Worm (Caenorhabditis elegans) whole organism, L1 larva: ENCODE measurements around the gene F32A5.4.

Experiments
- C04F5.9 ChIP-seq: sonication (generic microtip); optimal IDR thresholded peaks from 2 replicates; lab custom pipeline; 2016; ENCODE audit warnings: missing genetic modification characterization, missing compliant biosample characterization
- C16A3.4 ChIP-seq: fragments of 150-350 bp; optimal IDR thresholded peaks from 2 replicates; lab custom pipeline; 2014; ENCODE audit warnings: missing biosample characterization, missing genetic modification characterization
- C34B4.2 ChIP-seq: sonication (generic microtip); optimal IDR thresholded peaks from 2 replicates; lab custom pipeline; 2017; ENCODE audit warnings: mild to moderate bottlenecking, missing genetic modification characterization, missing compliant biosample characterization
- F16B12.6 ChIP-seq: fragments of 150-350 bp; optimal IDR thresholded peaks from 2 replicates; lab custom pipeline; 2014; ENCODE audit warnings: missing biosample characterization, missing genetic modification characterization
- aha-1 ChIP-seq: fragments of 150-350 bp; optimal IDR thresholded peaks from 2 replicates; lab custom pipeline; 2014; ENCODE audit warnings: missing biosample characterization, missing genetic modification characterization
- aly-2 ChIP-seq: fragments of 150-350 bp; optimal IDR thresholded peaks from 2 replicates; lab custom pipeline; 2014; ENCODE audit warnings: missing biosample characterization, missing genetic modification characterization
- ama-1 ChIP-seq: fragments of 150-350 bp; optimal IDR thresholded peaks from 2 replicates; lab custom pipeline; 2014
- blmp-1 ChIP-seq: fragments of 150-350 bp; optimal IDR thresholded peaks from 2 replicates; lab custom pipeline; 2014; ENCODE audit warnings: missing biosample characterization, missing genetic modification characterization
- ceh-8 ChIP-seq: fragments of 200-800 bp; sonication (Bioruptor generic); optimal IDR thresholded peaks from 2 replicates; lab custom pipeline; 2018; ENCODE audit warnings: mild to moderate bottlenecking, missing genetic modification characterization, moderate library complexity, missing compliant biosample characterization
- ceh-82 ChIP-seq, 3 experiments: fragments of 150-350 bp in 1 of 3; sonication (generic microtip) in 2 of 3; optimal IDR thresholded peaks; 2 replicates each; lab custom pipeline; 2014 to 2017; ENCODE audit warnings: missing biosample characterization in 3 of 3, missing genetic modification characterization in 3 of 3
- ceh-88 ChIP-seq: fragments of 200-800 bp; sonication (Bioruptor generic); IDR thresholded peaks from 2 replicates; pipeline ENCODE4 v1.3.6; 2022; ENCODE audit warnings: missing genetic modification characterization, missing compliant biosample characterization
- dpl-1 ChIP-seq, 3 experiments: fragments of 150-350 bp in 2 of 3; sonication (generic microtip) in 1 of 3; optimal IDR thresholded peaks; 2 replicates each; lab custom pipeline; 2014 to 2017; ENCODE audit warnings: missing biosample characterization in 3 of 3, missing genetic modification characterization in 3 of 3, missing genetic modification reagents in 3 of 3
- dsc-1 ChIP-seq: sonication (generic microtip); optimal IDR thresholded peaks from 2 replicates; lab custom pipeline; 2016; ENCODE audit warnings: mild to moderate bottlenecking, missing genetic modification characterization, missing compliant biosample characterization
- efl-1 ChIP-seq, 4 experiments: fragments of 150-350 bp; optimal IDR thresholded peaks in 3 of 4; peaks in 1 of 4; 1 replicate in 1 of 4; 2 replicates in 3 of 4; lab custom pipeline; 2014; ENCODE audit warnings: missing biosample characterization in 2 of 4, missing genetic modification characterization in 2 of 4, missing genetic modification reagents in 2 of 4
- efl-3 ChIP-seq: fragments of 200-800 bp; sonication (Bioruptor generic); optimal IDR thresholded peaks from 2 replicates; lab custom pipeline; 2018; ENCODE audit warnings: mild to moderate bottlenecking, missing genetic modification characterization, missing compliant biosample characterization
- egl-13 ChIP-seq: sonication (generic microtip); optimal IDR thresholded peaks from 2 replicates; lab custom pipeline; 2016; ENCODE audit warnings: missing genotype, missing genetic modification reagents, missing genetic modification characterization, missing compliant biosample characterization
- elt-2 ChIP-seq: sonication (generic microtip); optimal IDR thresholded peaks from 2 replicates; lab custom pipeline; 2016; ENCODE audit warnings: missing genetic modification characterization, mild to moderate bottlenecking, inconsistent platforms, missing compliant biosample characterization, missing genetic modification reagents
- elt-3 ChIP-seq, 6 experiments: fragments of 150-350 bp in 1 of 6; sonication (generic microtip); optimal IDR thresholded peaks; 2 replicates each; lab custom pipeline; 2017 to 2018; ENCODE audit warnings: missing biosample characterization in 6 of 6, missing genetic modification characterization in 6 of 6, inconsistent platforms in 1 of 6
- ets-5 ChIP-seq: fragments of 200-800 bp; sonication (Bioruptor generic); IDR thresholded peaks from 2 replicates; pipeline ENCODE4 v1.3.6; 2022; ENCODE audit warnings: missing genetic modification characterization, missing compliant biosample characterization
- fkh-10 ChIP-seq: sonication (generic microtip); optimal IDR thresholded peaks from 2 replicates; lab custom pipeline; 2017; ENCODE audit warnings: missing biosample characterization, missing genetic modification reagents, missing genetic modification characterization
- fos-1 ChIP-seq: fragments of 150-350 bp; optimal IDR thresholded peaks from 2 replicates; lab custom pipeline; 2014; ENCODE audit warnings: missing biosample characterization, missing genetic modification characterization
- hlh-17 ChIP-seq: fragments of 200-800 bp; sonication (Bioruptor generic); optimal IDR thresholded peaks from 2 replicates; lab custom pipeline; 2018; ENCODE audit warnings: missing genetic modification characterization, mild to moderate bottlenecking, missing compliant biosample characterization, moderate library complexity, borderline replicate concordance
- irx-1 ChIP-seq: sonication (generic microtip); optimal IDR thresholded peaks from 2 replicates; lab custom pipeline; 2016; ENCODE audit warnings: missing genetic modification characterization, missing compliant biosample characterization
- isw-1 ChIP-seq: fragments of 200-800 bp; sonication (Bioruptor generic); IDR thresholded peaks from 2 replicates; pipeline ENCODE4 v1.3.6; 2022; ENCODE audit warnings: missing genetic modification characterization, missing compliant biosample characterization
- lin-14 ChIP-seq: fragments of 200-800 bp; sonication (Bioruptor generic); optimal IDR thresholded peaks from 2 replicates; lab custom pipeline; 2018; ENCODE audit warnings: mild to moderate bottlenecking, missing genetic modification characterization, moderate library complexity, missing compliant biosample characterization
- lir-3 ChIP-seq: sonication (generic microtip); optimal IDR thresholded peaks from 2 replicates; lab custom pipeline; 2016; ENCODE audit warnings: mild to moderate bottlenecking, missing genetic modification characterization, moderate library complexity, missing compliant biosample characterization; ENCODE audit not compliant: poor library complexity
- mab-9 ChIP-seq: fragments of 200-800 bp; sonication (Bioruptor generic); IDR thresholded peaks from 2 replicates; pipeline ENCODE4 v1.3.6; 2022; ENCODE audit warnings: missing genetic modification reagents, missing genetic modification characterization, missing compliant biosample characterization
- mep-1 ChIP-seq: fragments of 150-350 bp; optimal IDR thresholded peaks from 2 replicates; lab custom pipeline; 2014; ENCODE audit warnings: missing biosample characterization, missing genetic modification characterization
- nhr-11 ChIP-seq: fragments of 150-350 bp; optimal IDR thresholded peaks from 2 replicates; lab custom pipeline; 2014; ENCODE audit warnings: missing biosample characterization, missing genetic modification characterization
- nhr-12 ChIP-seq: sonication (generic microtip); optimal IDR thresholded peaks from 2 replicates; lab custom pipeline; 2017; ENCODE audit warnings: missing biosample characterization, missing genetic modification characterization
- nhr-19 ChIP-seq: fragments of 200-800 bp; sonication (Bioruptor generic); conservative IDR thresholded peaks from 2 replicates; pipeline ENCODE4 v1.3.6; 2022; ENCODE audit warnings: missing genetic modification characterization, missing compliant biosample characterization
- nhr-20 ChIP-seq: sonication (generic microtip); optimal IDR thresholded peaks from 2 replicates; lab custom pipeline; 2016; ENCODE audit warnings: mild to moderate bottlenecking, missing genetic modification characterization, missing compliant biosample characterization
- nhr-237 ChIP-seq: fragments of 150-350 bp; optimal IDR thresholded peaks from 2 replicates; lab custom pipeline; 2014; ENCODE audit warnings: missing biosample characterization, missing genetic modification characterization
- nhr-47 ChIP-seq: sonication (generic microtip); optimal IDR thresholded peaks from 2 replicates; lab custom pipeline; 2016; ENCODE audit warnings: mild to moderate bottlenecking, missing genetic modification characterization, moderate library complexity, missing compliant biosample characterization
- nhr-71 ChIP-seq: sonication (generic microtip); optimal IDR thresholded peaks from 2 replicates; lab custom pipeline; 2016; ENCODE audit warnings: mild to moderate bottlenecking, missing genetic modification characterization, moderate library complexity, missing compliant biosample characterization
- nhr-76 ChIP-seq: sonication (generic microtip); optimal IDR thresholded peaks from 2 replicates; lab custom pipeline; 2017; ENCODE audit warnings: missing biosample characterization, missing genetic modification characterization
- nhr-77 ChIP-seq: fragments of 150-350 bp; optimal IDR thresholded peaks from 2 replicates; lab custom pipeline; 2014; ENCODE audit warnings: missing biosample characterization, missing genetic modification characterization
- nhr-85 ChIP-seq: sonication (generic microtip); peaks from one replicate; lab custom pipeline; 2016; ENCODE audit warnings: missing genetic modification characterization, inconsistent platforms, missing compliant biosample characterization
- pag-3 ChIP-seq: sonication (generic microtip); optimal IDR thresholded peaks from 2 replicates; lab custom pipeline; 2017; ENCODE audit warnings: missing genetic modification characterization, mild to moderate bottlenecking, missing compliant biosample characterization, antibody characterized with exemption, borderline replicate concordance; ENCODE audit not compliant: insufficient read depth
- pax-3 ChIP-seq: fragments of 200-800 bp; sonication (Bioruptor generic); optimal IDR thresholded peaks from 2 replicates; lab custom pipeline; 2018; ENCODE audit warnings: mild to moderate bottlenecking, missing genetic modification characterization, moderate library complexity, missing compliant biosample characterization
- rnt-1 ChIP-seq: sonication (generic microtip); optimal IDR thresholded peaks from 2 replicates; lab custom pipeline; 2016; ENCODE audit warnings: mild to moderate bottlenecking, missing genetic modification characterization, moderate library complexity, missing compliant biosample characterization
- snu-23 ChIP-seq: sonication (generic microtip); optimal IDR thresholded peaks from 2 replicates; lab custom pipeline; 2016; ENCODE audit warnings: missing genetic modification characterization, missing compliant biosample characterization
- sox-4 ChIP-seq: sonication (generic microtip); optimal IDR thresholded peaks from 2 replicates; lab custom pipeline; 2016; ENCODE audit warnings: missing genetic modification characterization, missing compliant biosample characterization
- sup-37 ChIP-seq: fragments of 200-800 bp; sonication (Bioruptor generic); optimal IDR thresholded peaks from 2 replicates; lab custom pipeline; 2018; ENCODE audit warnings: mild to moderate bottlenecking, missing genetic modification characterization, missing compliant biosample characterization
- swsn-7 ChIP-seq: sonication (generic microtip); optimal IDR thresholded peaks from 2 replicates; lab custom pipeline; 2016; ENCODE audit warnings: missing genetic modification characterization, missing compliant biosample characterization
- tbx-2 ChIP-seq: sonication (generic microtip); optimal IDR thresholded peaks from 2 replicates; lab custom pipeline; 2016; ENCODE audit warnings: missing genetic modification characterization, missing compliant biosample characterization
- tlp-1 ChIP-seq: fragments of 150-350 bp; optimal IDR thresholded peaks from 2 replicates; lab custom pipeline; 2014; ENCODE audit warnings: missing biosample characterization, missing genetic modification characterization
- unc-130 ChIP-seq: fragments of 150-350 bp; optimal IDR thresholded peaks from 2 replicates; lab custom pipeline; 2017; ENCODE audit warnings: missing biosample characterization, missing genetic modification characterization, inconsistent platforms
- unc-62 ChIP-seq: fragments of 150-350 bp; optimal IDR thresholded peaks from 2 replicates; lab custom pipeline; 2014; ENCODE audit warnings: missing biosample characterization, missing genetic modification reagents, missing genetic modification characterization
- unc-86 ChIP-seq: sonication (generic microtip); optimal IDR thresholded peaks from 2 replicates; lab custom pipeline; 2016; ENCODE audit warnings: missing genetic modification characterization, missing compliant biosample characterization
- zip-4 ChIP-seq: fragments of 200-800 bp; sonication (Bioruptor generic); optimal IDR thresholded peaks from 2 replicates; lab custom pipeline; 2018; ENCODE audit warnings: mild to moderate bottlenecking, missing genetic modification characterization, moderate library complexity, missing compliant biosample characterization
- ztf-11 ChIP-seq, 2 experiments: sonication (generic microtip); optimal IDR thresholded peaks; 2 replicates each; lab custom pipeline; 2016 to 2017; ENCODE audit warnings: missing genetic modification characterization in 2 of 2, missing biosample characterization in 1 of 2, missing compliant biosample characterization in 1 of 2
- ztf-4 ChIP-seq: fragments of 150-350 bp; optimal IDR thresholded peaks from 2 replicates; lab custom pipeline; 2014; ENCODE audit warnings: missing biosample characterization, missing genetic modification characterization

F32A5.4 gene

DNA sequence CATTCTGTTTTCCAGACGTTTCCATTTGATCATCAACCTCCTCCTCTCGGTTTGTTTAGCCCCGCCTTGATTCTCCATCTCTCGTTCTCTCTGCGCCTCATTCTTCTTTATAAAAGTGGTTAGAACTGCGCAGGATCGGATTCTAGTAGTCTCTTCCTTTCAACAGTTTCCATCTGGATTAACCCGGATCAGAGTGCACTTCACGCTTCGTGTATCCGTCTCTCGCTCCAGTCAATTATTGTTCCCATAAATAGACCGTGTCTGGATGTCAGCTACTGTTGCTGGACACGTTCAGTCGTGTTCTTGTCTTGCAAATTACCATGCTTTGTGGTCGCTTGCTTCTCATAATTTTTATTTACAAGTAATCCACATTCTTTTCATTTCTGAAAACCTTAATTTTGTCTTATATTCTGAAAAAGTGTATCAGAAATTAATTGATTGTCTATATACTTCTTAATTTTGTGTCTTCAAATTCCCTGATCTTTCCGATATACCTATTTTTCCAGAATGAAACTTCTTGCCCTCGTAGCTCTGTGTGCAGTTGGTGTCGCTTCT lies at the start of gene F32A5.4:
Gene F32A5.4, plus strand, starts transcription at position 505 of the 555 bp plus-strand sequence.
- TF ChIP-seq ceh-8 (GFP tag; lab: Kevin White, UChicago) (no peak), efl-3 (GFP tag; lab: Kevin White, UChicago) (no peak), nhr-20 (tag; lab: Kevin White, UChicago) (peak; percentile 17), C04F5.9 (tag; lab: Kevin White, UChicago) (no peak), mep-1 (tag; lab: Kevin White, UChicago) (peak; percentile 4), ceh-82 (tag; optimal IDR thresholded peaks at IDR 0.05; lab: Kevin White, UChicago) (no peak), isw-1 (GFP tag; lab: Robert Waterston, UW) (no peak), lir-3 (tag; lab: Kevin White, UChicago) (no peak), nhr-71 (tag; lab: Kevin White, UChicago) (peak; percentile 4), nhr-77 (tag; lab: Kevin White, UChicago) (no peak), dsc-1 (tag; lab: Kevin White, UChicago) (no peak), lin-14 (GFP tag; lab: Kevin White, UChicago) (peak; percentile 22), tbx-2 (tag; lab: Kevin White, UChicago) (no peak), nhr-11 (tag; lab: Kevin White, UChicago) (no peak), nhr-47 (tag; lab: Kevin White, UChicago) (no peak), hlh-17 (GFP tag; lab: Kevin White, UChicago) (no peak), egl-13 (tag; lab: Kevin White, UChicago) (no peak), tlp-1 (tag; lab: Kevin White, UChicago) (no peak), mab-9 (GFP tag; lab: Robert Waterston, UW) (no peak), zip-4 (no peak), aha-1 (tag; lab: Kevin White, UChicago) (no peak), efl-1 (optimal IDR thresholded peaks at IDR 0.05; lab: Kevin White, UChicago) (no peak), efl-1 (GFP tag; optimal IDR thresholded peaks at IDR 0.05 in 1 of 2; lab: Kevin White, UChicago) (peak in 1 of 2 experiments; percentile 75), F16B12.6 (tag; lab: Kevin White, UChicago) (no peak), aly-2 (tag; lab: Kevin White, UChicago) (no peak), unc-62 (GFP tag; lab: Kevin White, UChicago) (no peak), nhr-237 (no peak), swsn-7 (tag; lab: Kevin White, UChicago) (peak; percentile 19), elt-2 (tag; lab: Kevin White, UChicago) (no peak), fos-1 (tag; lab: Kevin White, UChicago) (no peak), snu-23 (GFP tag; lab: Kevin White, UChicago) (no peak), pag-3 (tag; lab: Kevin White, UChicago) (no peak), fkh-10 (GFP tag; lab: Kevin White, UChicago) (no peak), nhr-85 (peak; percentile 69), ceh-88 (GFP tag; lab: Robert Waterston, UW) (no peak), nhr-12 (tag; lab: Kevin White, UChicago) (no peak), pax-3 (tag; lab: Kevin White, UChicago) (no peak), blmp-1 (tag; lab: Kevin White, UChicago) (peak; percentile 40), ztf-4 (tag; lab: Kevin White, UChicago) (no peak), ama-1 (lab: Kevin White, UChicago) (peak; percentile 6), irx-1 (no peak), ets-5 (GFP tag; lab: Robert Waterston, UW) (no peak), rnt-1 (tag; lab: Kevin White, UChicago) (no peak), C16A3.4 (tag; lab: Kevin White, UChicago) (no peak), unc-86 (tag; lab: Kevin White, UChicago) (no peak), sox-4 (no peak), ztf-11 (tag; optimal IDR thresholded peaks at IDR 0.05; lab: Kevin White, UChicago) (no peak), C34B4.2 (tag; lab: Kevin White, UChicago) (no peak), dpl-1 (GFP tag; optimal IDR thresholded peaks at IDR 0.05; lab: Kevin White, UChicago) (no peak), nhr-19 (GFP tag; lab: Robert Waterston, UW) (no peak), nhr-76 (tag; lab: Kevin White, UChicago) (no peak), sup-37 (GFP tag; lab: Kevin White, UChicago) (no peak), elt-3 (tag; optimal IDR thresholded peaks at IDR 0.05; lab: Kevin White, UChicago) (no peak), unc-130 (tag; lab: Kevin White, UChicago) (no peak)
